Worm (Caenorhabditis elegans): ENCODE data around the gene grsp-4.

The grsp-4 gene

DNA sequence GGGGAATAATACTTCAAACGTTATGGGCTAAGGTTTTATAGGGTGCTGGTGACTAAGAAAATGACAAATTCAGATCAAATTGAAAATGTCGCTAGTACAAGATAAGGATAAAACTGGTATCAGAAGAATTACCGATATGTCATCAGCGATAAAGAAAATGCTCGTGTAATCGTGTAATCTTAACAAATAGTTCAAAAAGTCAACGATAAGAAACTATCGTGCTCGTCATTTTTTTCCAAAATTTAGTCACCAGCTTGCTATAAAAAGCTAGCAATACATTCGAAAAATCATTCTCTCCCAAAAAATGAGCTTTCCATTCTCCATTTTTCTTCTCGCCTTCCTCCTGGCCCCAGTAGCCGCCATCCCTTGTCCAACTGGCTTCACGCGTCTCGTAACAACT lies 13.0 kb downstream of the grsp-4 start, which contains the start of gene clec-45:
TSS of gene clec-45 (plus strand) at position 301 of the 400 bp plus-strand sequence.
- no peak for TF ChIP-seq T07F8.4 (tag; optimal IDR thresholded peaks at IDR 0.05)
- TF ChIP-seq sptf-2 (GFP tag; optimal IDR thresholded peaks at IDR 0.05) = no peak
- TF ChIP-seq nhr-120 (GFP tag; IDR thresholded peaks at IDR 0.05) = no peak
- no peak for TF ChIP-seq lag-1 (GFP tag; IDR thresholded peaks at IDR 0.05)
- TF ChIP-seq madf-8 (GFP tag; conservative IDR thresholded peaks at IDR 0.05) = no peak
- no peak for TF ChIP-seq B0261.1 (tag; optimal IDR thresholded peaks at IDR 0.05)
- no peak for TF ChIP-seq F39B2.1 (GFP tag; IDR thresholded peaks at IDR 0.05)
- no peak for TF ChIP-seq hsf-1 (GFP tag; IDR thresholded peaks at IDR 0.05)
- no peak for TF ChIP-seq snpc-4 (GFP tag; optimal IDR thresholded peaks at IDR 0.05)
- no peak for TF ChIP-seq snpc-4 (tag; optimal IDR thresholded peaks at IDR 0.05)
- no peak for TF ChIP-seq Y53G8AR.9 (GFP tag; conservative IDR thresholded peaks at IDR 0.05)
- no peak for TF ChIP-seq ztf-6 (GFP tag; IDR thresholded peaks at IDR 0.05)
- TF ChIP-seq sea-2 (GFP tag; IDR thresholded peaks at IDR 0.05) = no peak

DNA sequence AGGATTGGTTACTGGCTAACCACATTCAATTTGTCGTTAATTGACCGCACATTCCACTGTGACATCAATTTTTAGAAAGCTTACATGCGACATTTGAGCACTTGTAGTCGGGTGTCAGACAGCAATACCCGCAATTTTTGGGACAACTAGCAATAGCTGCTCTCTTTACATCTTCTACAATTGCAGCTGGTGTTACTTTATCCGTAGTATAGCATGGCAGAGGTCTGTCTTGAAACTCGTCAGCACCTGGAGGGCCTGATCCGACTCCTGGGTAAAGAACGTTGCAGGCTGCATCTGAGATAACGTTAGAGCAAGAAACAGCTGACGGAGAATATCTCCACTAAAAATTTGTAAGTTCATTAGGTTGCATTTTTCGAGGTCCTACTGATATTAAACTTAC lies 14.6 kb downstream of the grsp-4 start:
- TF ChIP-seq F23B12.7 (tag; optimal IDR thresholded peaks at IDR 0.05; ENCODE audit: insufficient read depth) (no peak), akir-1 (GFP tag; optimal IDR thresholded peaks at IDR 0.05) (no peak), ztf-25 (GFP tag; IDR thresholded peaks at IDR 0.05) (no peak), mcd-1 (GFP tag; IDR thresholded peaks at IDR 0.05) (no peak), aptf-2 (GFP tag; conservative IDR thresholded peaks at IDR 0.05) (no peak), F49E8.2 (tag; optimal IDR thresholded peaks at IDR 0.05; ENCODE audit: insufficient read depth) (no peak), ama-1 (optimal IDR thresholded peaks at IDR 0.05) (no peak), ama-1 (GFP tag; optimal IDR thresholded peaks at IDR 0.05) (no peak), rpc-1 (optimal IDR thresholded peaks at IDR 0.05) (no peak), rpc-1 (tag; optimal IDR thresholded peaks at IDR 0.05) (no peak), unc-62 (GFP tag; optimal IDR thresholded peaks at IDR 0.05) (no peak), ceh-27 (GFP tag; optimal IDR thresholded peaks at IDR 0.05) (no peak)

DNA sequence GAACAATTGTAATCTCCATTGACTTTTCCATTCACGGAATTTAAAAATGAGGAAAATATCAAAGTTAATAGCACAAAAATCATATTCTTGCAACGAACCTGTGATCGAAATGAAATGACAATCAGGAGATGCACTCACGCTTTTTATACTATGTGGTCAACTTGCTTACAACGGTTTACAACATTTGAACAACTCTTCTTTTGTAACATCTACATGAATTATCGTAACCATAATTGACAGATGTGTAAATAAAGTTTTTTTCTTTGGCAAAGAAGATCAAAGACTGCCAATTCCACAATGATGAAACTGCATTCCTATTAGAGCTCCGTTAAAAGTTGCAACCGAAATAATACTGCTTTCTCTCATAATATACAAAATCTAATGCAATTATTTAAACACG lies 15.0 kb downstream of the grsp-4 start, which contains the start of gene F07C4.10:
TSS of gene F07C4.10 (minus strand) at position 101 of the 400 bp plus-strand sequence.
- TF ChIP-seq attf-5 (GFP tag; optimal IDR thresholded peaks at IDR 0.05) (no peak), zim-3 (tag; optimal IDR thresholded peaks at IDR 0.05) (no peak), C06A6.2 (GFP tag; conservative IDR thresholded peaks at IDR 0.05) (no peak), dpl-1 (GFP tag; optimal IDR thresholded peaks at IDR 0.05) (no peak), repo-1 (tag; optimal IDR thresholded peaks at IDR 0.05) (no peak)

DNA sequence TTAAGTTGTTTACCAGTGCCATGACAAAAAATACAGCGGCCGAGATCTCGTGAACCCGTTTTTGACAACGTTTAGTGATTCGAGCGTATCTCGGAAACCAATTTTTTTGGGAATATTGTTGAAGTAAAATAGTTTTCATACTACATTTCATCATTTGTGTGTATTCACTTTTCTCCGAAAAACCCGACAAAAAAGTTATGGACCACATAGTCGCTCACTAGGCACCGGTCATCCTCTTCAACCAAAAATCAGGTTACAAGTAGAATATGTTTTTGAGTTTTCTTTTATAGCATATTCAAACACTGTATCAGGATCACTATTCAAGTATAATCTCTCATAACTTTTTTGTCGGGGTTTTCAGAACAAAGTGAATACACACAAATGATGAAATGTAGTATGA lies 17.0 kb downstream of the grsp-4 start:
- TF ChIP-seq F37B4.10 (GFP tag; IDR thresholded peaks at IDR 0.05) = no peak
- TF ChIP-seq nhr-90 (tag; optimal IDR thresholded peaks at IDR 0.05) = no peak
- no peak for TF ChIP-seq egrh-3 (GFP tag; IDR thresholded peaks at IDR 0.05)
- TF ChIP-seq egl-18 (GFP tag; IDR thresholded peaks at IDR 0.05) = no peak
- no peak for TF ChIP-seq pbrm-1 (GFP tag; IDR thresholded peaks at IDR 0.05)
- TF ChIP-seq ccch-3 (GFP tag; optimal IDR thresholded peaks at IDR 0.05) = no peak
- no peak for TF ChIP-seq K12H6.12 (tag; optimal IDR thresholded peaks at IDR 0.05)
- TF ChIP-seq ekl-4 (GFP tag; IDR thresholded peaks at IDR 0.05) = no peak
- no peak for TF ChIP-seq ceh-58 (GFP tag; IDR thresholded peaks at IDR 0.05)
- no peak for TF ChIP-seq lsl-1 (GFP tag; optimal IDR thresholded peaks at IDR 0.05)
- no peak for TF ChIP-seq sdz-38 (tag; optimal IDR thresholded peaks at IDR 0.05)
- TF ChIP-seq snpc-1.1 (tag; optimal IDR thresholded peaks at IDR 0.05; ENCODE audit: insufficient read depth) = no peak
- TF ChIP-seq aptf-3 (GFP tag; IDR thresholded peaks at IDR 0.05) = no peak
- TF ChIP-seq madf-3 (GFP tag; IDR thresholded peaks at IDR 0.05) = no peak
